Worm (Caenorhabditis elegans) whole organism, young adult: Measurements from ENCODE around the gene F38H4.6.

Experiments used
- B0019.2 ChIP-seq: fragments of 200-800 bp; sonication (Bioruptor generic); conservative IDR thresholded peaks from 2 replicates; pipeline ENCODE4 v1.3.6; 2022; ENCODE audit warnings: missing genetic modification reagents, missing genetic modification characterization, missing compliant biosample characterization
- B0035.1 ChIP-seq: sonication (generic microtip); optimal IDR thresholded peaks from 2 replicates; lab custom pipeline; 2016; ENCODE audit warnings: missing genetic modification characterization, mild to moderate bottlenecking, missing compliant biosample characterization, missing genotype, missing genetic modification reagents
- D2030.7 ChIP-seq: fragments of 200-800 bp; sonication (Bioruptor generic); IDR thresholded peaks from 2 replicates; pipeline ENCODE4 v1.3.6; 2022; ENCODE audit warnings: missing genetic modification reagents, missing genetic modification characterization, missing compliant biosample characterization
- F23B12.7 ChIP-seq: sonication (generic microtip); optimal IDR thresholded peaks from 2 replicates; lab custom pipeline; 2017; ENCODE audit warnings: missing genetic modification characterization, mild to moderate bottlenecking, missing compliant biosample characterization, antibody characterized with exemption, moderate library complexity; ENCODE audit not compliant: insufficient read depth
- F39B2.1 ChIP-seq: fragments of 200-800 bp; sonication (Bioruptor generic); IDR thresholded peaks from 2 replicates; pipeline ENCODE4 v1.3.6; 2022; ENCODE audit warnings: missing genetic modification reagents, missing genetic modification characterization, missing compliant biosample characterization
- F49E8.2 ChIP-seq: sonication (generic microtip); optimal IDR thresholded peaks from 3 replicates; lab custom pipeline; 2017; ENCODE audit warnings: missing genetic modification characterization, mild to moderate bottlenecking, missing compliant biosample characterization, antibody characterized with exemption, moderate library complexity; ENCODE audit not compliant: insufficient read depth
- F52B5.7 ChIP-seq: sonication (generic microtip); optimal IDR thresholded peaks from 2 replicates; lab custom pipeline; 2016; ENCODE audit warnings: mild to moderate bottlenecking, missing genetic modification characterization, missing compliant biosample characterization
- K12H6.12 ChIP-seq: fragments of 200-800 bp; sonication (Bioruptor generic); optimal IDR thresholded peaks from 2 replicates; lab custom pipeline; 2018; ENCODE audit warnings: mild to moderate bottlenecking, missing genetic modification characterization, missing compliant biosample characterization
- T26A5.8 ChIP-seq: sonication (generic microtip); optimal IDR thresholded peaks from 2 replicates; lab custom pipeline; 2016; ENCODE audit warnings: missing genetic modification characterization, missing compliant biosample characterization
- Y67H2A.10 ChIP-seq: fragments of 200-800 bp; sonication (Bioruptor generic); conservative IDR thresholded peaks from 2 replicates; pipeline ENCODE4 v1.3.6; 2022; ENCODE audit warnings: missing genetic modification reagents, missing genetic modification characterization, missing compliant biosample characterization
- Y79H2A.3 ChIP-seq: fragments of 200-800 bp; sonication (Bioruptor generic); conservative IDR thresholded peaks from 2 replicates; pipeline ENCODE4 v1.3.6; 2022; ENCODE audit warnings: missing genetic modification reagents, missing genetic modification characterization, missing compliant biosample characterization
- Y95B8A.8 ChIP-seq: fragments of 200-800 bp; sonication (Bioruptor generic); IDR thresholded peaks from 2 replicates; pipeline ENCODE4 v1.3.6; 2022; ENCODE audit warnings: missing genetic modification reagents, missing genetic modification characterization, missing compliant biosample characterization
- ZK185.1 ChIP-seq: sonication (generic microtip); optimal IDR thresholded peaks from 2 replicates; lab custom pipeline; 2016; ENCODE audit warnings: mild to moderate bottlenecking, missing genetic modification characterization, missing compliant biosample characterization; ENCODE audit not compliant: poor library complexity, severe bottlenecking
- akir-1 ChIP-seq: fragments of 200-800 bp; sonication (Bioruptor generic); optimal IDR thresholded peaks from 2 replicates; lab custom pipeline; 2018; ENCODE audit warnings: mild to moderate bottlenecking, missing genetic modification characterization, moderate library complexity, missing compliant biosample characterization
- aptf-2 ChIP-seq: fragments of 200-800 bp; sonication (Bioruptor generic); conservative IDR thresholded peaks from 2 replicates; pipeline ENCODE4 v1.3.6; 2022; ENCODE audit warnings: missing genetic modification reagents, missing genetic modification characterization, missing compliant biosample characterization
- bed-1 ChIP-seq: fragments of 200-800 bp; sonication (Bioruptor generic); IDR thresholded peaks from 2 replicates; pipeline ENCODE4 v1.3.6; 2022; ENCODE audit warnings: missing genetic modification reagents, missing genetic modification characterization, missing compliant biosample characterization
- ccch-3 ChIP-seq: fragments of 200-800 bp; sonication (Bioruptor generic); optimal IDR thresholded peaks from 2 replicates; lab custom pipeline; 2018; ENCODE audit warnings: mild to moderate bottlenecking, missing genetic modification characterization, missing compliant biosample characterization
- ceh-27 ChIP-seq: fragments of 200-800 bp; sonication (Bioruptor generic); optimal IDR thresholded peaks from 2 replicates; lab custom pipeline; 2018; ENCODE audit warnings: mild to moderate bottlenecking, missing genetic modification characterization, moderate library complexity, missing compliant biosample characterization
- ceh-40 ChIP-seq: fragments of 200-800 bp; sonication (Bioruptor generic); IDR thresholded peaks from 2 replicates; pipeline ENCODE4 v1.3.6; 2022; ENCODE audit warnings: missing genetic modification characterization, missing compliant biosample characterization
- ceh-58 ChIP-seq: fragments of 200-800 bp; sonication (Bioruptor generic); IDR thresholded peaks from 2 replicates; pipeline ENCODE4 v1.3.6; 2022; ENCODE audit warnings: missing genetic modification characterization, missing compliant biosample characterization
- dpl-1 ChIP-seq: fragments of 150-350 bp; optimal IDR thresholded peaks from 2 replicates; lab custom pipeline; 2014; ENCODE audit warnings: missing biosample characterization, missing genetic modification reagents, missing genetic modification characterization
- efl-1 ChIP-seq: fragments of 150-350 bp; optimal IDR thresholded peaks from 2 replicates; lab custom pipeline; 2014; ENCODE audit warnings: missing biosample characterization, missing genetic modification reagents, missing genetic modification characterization
- fkh-3 ChIP-seq: sonication (generic microtip); optimal IDR thresholded peaks from 2 replicates; lab custom pipeline; 2016; ENCODE audit warnings: mild to moderate bottlenecking, missing genetic modification characterization, missing compliant biosample characterization
- him-1 ChIP-seq: sonication (generic microtip); optimal IDR thresholded peaks from 2 replicates; lab custom pipeline; 2016; ENCODE audit warnings: missing genotype, missing genetic modification reagents, missing genetic modification characterization, missing compliant biosample characterization
- hlh-26 ChIP-seq: fragments of 200-800 bp; sonication (Bioruptor generic); conservative IDR thresholded peaks from 2 replicates; pipeline ENCODE4 v1.3.6; 2022; ENCODE audit warnings: missing genetic modification reagents, missing genetic modification characterization, missing compliant biosample characterization
- hmg-1.2 ChIP-seq: fragments of 200-800 bp; sonication (Bioruptor generic); IDR thresholded peaks from 2 replicates; pipeline ENCODE4 v1.3.6; 2022; ENCODE audit warnings: missing genetic modification reagents, missing genetic modification characterization, missing compliant biosample characterization
- hmg-20 ChIP-seq: fragments of 200-800 bp; sonication (Bioruptor generic); IDR thresholded peaks from 2 replicates; pipeline ENCODE4 v1.3.6; 2022; ENCODE audit warnings: missing genetic modification reagents, missing genetic modification characterization, missing compliant biosample characterization
- lag-1 ChIP-seq: fragments of 200-800 bp; sonication (Bioruptor generic); IDR thresholded peaks from 2 replicates; pipeline ENCODE4 v1.3.6; 2022; ENCODE audit warnings: missing genetic modification reagents, missing genetic modification characterization, missing compliant biosample characterization
- let-526 ChIP-seq: fragments of 200-800 bp; sonication (Bioruptor generic); IDR thresholded peaks from 2 replicates; pipeline ENCODE4 v1.3.6; 2022; ENCODE audit warnings: missing genetic modification reagents, missing genetic modification characterization, missing compliant biosample characterization
- lin-40 ChIP-seq: sonication (generic microtip); optimal IDR thresholded peaks from 2 replicates; lab custom pipeline; 2016; ENCODE audit warnings: missing genetic modification characterization, mild to moderate bottlenecking, missing compliant biosample characterization, missing genotype, missing genetic modification reagents
- mes-4 ChIP-seq: sonication (generic microtip); optimal IDR thresholded peaks from 2 replicates; lab custom pipeline; 2016; ENCODE audit warnings: missing genotype, missing genetic modification characterization, missing compliant biosample characterization
- mxl-1 ChIP-seq: sonication (generic microtip); optimal IDR thresholded peaks from 2 replicates; lab custom pipeline; 2016; ENCODE audit warnings: missing genetic modification characterization, missing compliant biosample characterization
- nfya-1 ChIP-seq: sonication (generic microtip); optimal IDR thresholded peaks from 2 replicates; lab custom pipeline; 2017; ENCODE audit warnings: antibody characterized with exemption, missing compliant biosample characterization, missing genetic modification characterization, borderline replicate concordance; ENCODE audit not compliant: insufficient read depth
- nhr-120 ChIP-seq: fragments of 200-800 bp; sonication (Bioruptor generic); IDR thresholded peaks from 2 replicates; pipeline ENCODE4 v1.3.6; 2022; ENCODE audit warnings: missing genetic modification characterization, missing compliant biosample characterization
- nhr-179 ChIP-seq: sonication (generic microtip); optimal IDR thresholded peaks from 2 replicates; lab custom pipeline; 2016; ENCODE audit warnings: mild to moderate bottlenecking, missing genetic modification characterization, missing compliant biosample characterization
- nhr-90 ChIP-seq: sonication (generic microtip); optimal IDR thresholded peaks from 2 replicates; lab custom pipeline; 2016; ENCODE audit warnings: missing genotype, mild to moderate bottlenecking, missing genetic modification characterization, missing compliant biosample characterization
- pbrm-1 ChIP-seq: fragments of 200-800 bp; sonication (Bioruptor generic); IDR thresholded peaks from 2 replicates; pipeline ENCODE4 v1.3.6; 2022; ENCODE audit warnings: missing genetic modification reagents, missing genetic modification characterization, missing compliant biosample characterization
- rpc-1 ChIP-seq, 2 experiments: fragments of 150-350 bp in 1 of 2; sonication (generic microtip) in 1 of 2; optimal IDR thresholded peaks; 2 replicates each; lab custom pipeline; 2014 to 2018; ENCODE audit warnings: missing biosample characterization in 1 of 2, missing genetic modification characterization in 1 of 2, missing genetic modification reagents in 1 of 2, missing genotype in 1 of 2
- sea-2 ChIP-seq: fragments of 200-800 bp; sonication (Bioruptor generic); IDR thresholded peaks from 2 replicates; pipeline ENCODE4 v1.3.6; 2022; ENCODE audit warnings: missing genetic modification characterization, missing compliant biosample characterization
- snpc-1.3 ChIP-seq: sonication (generic microtip); optimal IDR thresholded peaks from 2 replicates; lab custom pipeline; 2017; ENCODE audit warnings: missing genetic modification characterization, mild to moderate bottlenecking, missing compliant biosample characterization, antibody characterized with exemption, moderate library complexity, missing genotype, missing genetic modification reagents; ENCODE audit not compliant: insufficient read depth
- somi-1 ChIP-seq: fragments of 200-800 bp; sonication (Bioruptor generic); optimal IDR thresholded peaks from 2 replicates; lab custom pipeline; 2018; ENCODE audit warnings: mild to moderate bottlenecking, missing genetic modification characterization, missing compliant biosample characterization
- sptf-2 ChIP-seq: fragments of 200-800 bp; sonication (Bioruptor generic); optimal IDR thresholded peaks from 2 replicates; lab custom pipeline; 2018; ENCODE audit warnings: mild to moderate bottlenecking, missing genetic modification characterization, missing compliant biosample characterization
- tbp1 ChIP-seq: fragments of 200-800 bp; sonication (Bioruptor generic); optimal IDR thresholded peaks from 2 replicates; lab custom pipeline; 2018; ENCODE audit warnings: mild to moderate bottlenecking, missing genetic modification characterization, missing compliant biosample characterization
- tlf-1 ChIP-seq: fragments of 200-800 bp; sonication (Bioruptor generic); optimal IDR thresholded peaks from 2 replicates; lab custom pipeline; 2018; ENCODE audit warnings: mild to moderate bottlenecking, missing genetic modification characterization, missing compliant biosample characterization
- ztf-22 ChIP-seq: fragments of 200-800 bp; sonication (Bioruptor generic); optimal IDR thresholded peaks from 2 replicates; lab custom pipeline; 2018; ENCODE audit warnings: mild to moderate bottlenecking, missing genetic modification characterization, moderate library complexity, missing compliant biosample characterization

The F38H4.6 gene

ce11 chrIV:11822454-11822853 lies 25.2 kb downstream of the F38H4.6 start (continued):
- TF ChIP-seq mes-4 (tag; lab: Kevin White, UChicago) (no peak), ceh-27 (no peak), nhr-179 (tag; lab: Kevin White, UChicago) (no peak), ceh-58 (GFP tag; lab: Robert Waterston, UW) (no peak), tlf-1 (GFP tag; lab: Kevin White, UChicago) (peak; percentile 65), Y79H2A.3 (GFP tag; lab: Robert Waterston, UW) (no peak), K12H6.12 (tag; lab: Kevin White, UChicago) (no peak), tbp1 (GFP tag; lab: Kevin White, UChicago) (no peak), snpc-1.3 (tag; lab: Kevin White, UChicago) (peak; percentile 26), mxl-1 (tag; lab: Kevin White, UChicago) (no peak), rpc-1 (optimal IDR thresholded peaks at IDR 0.05; lab: Kevin White, UChicago) (no peak), rpc-1 (tag; optimal IDR thresholded peaks at IDR 0.05; lab: Kevin White, UChicago) (no peak), nfya-1 (tag; lab: Kevin White, UChicago) (no peak), lag-1 (GFP tag; lab: Robert Waterston, UW) (no peak), aptf-2 (GFP tag; lab: Robert Waterston, UW) (no peak), nhr-120 (no peak), ZK185.1 (tag; lab: Kevin White, UChicago) (no peak), F23B12.7 (tag; lab: Kevin White, UChicago) (peak; percentile 61), sptf-2 (GFP tag; lab: Kevin White, UChicago) (no peak), hlh-26 (GFP tag; lab: Robert Waterston, UW) (no peak), fkh-3 (no peak), T26A5.8 (no peak), bed-1 (no peak), efl-1 (GFP tag; lab: Kevin White, UChicago) (peak; percentile 96), let-526 (GFP tag; lab: Robert Waterston, UW) (no peak), F52B5.7 (no peak), lin-40 (no peak), somi-1 (GFP tag; lab: Kevin White, UChicago) (no peak), pbrm-1 (GFP tag; lab: Robert Waterston, UW) (peak; percentile 56; the same call in 1 of the 2 replicates), hmg-1.2 (GFP tag; lab: Robert Waterston, UW) (peak; percentile 51), ceh-40 (GFP tag; lab: Robert Waterston, UW) (no peak), sea-2 (no peak), nhr-90 (tag; lab: Kevin White, UChicago) (no peak), hmg-20 (GFP tag; lab: Robert Waterston, UW) (no peak)

DNA sequence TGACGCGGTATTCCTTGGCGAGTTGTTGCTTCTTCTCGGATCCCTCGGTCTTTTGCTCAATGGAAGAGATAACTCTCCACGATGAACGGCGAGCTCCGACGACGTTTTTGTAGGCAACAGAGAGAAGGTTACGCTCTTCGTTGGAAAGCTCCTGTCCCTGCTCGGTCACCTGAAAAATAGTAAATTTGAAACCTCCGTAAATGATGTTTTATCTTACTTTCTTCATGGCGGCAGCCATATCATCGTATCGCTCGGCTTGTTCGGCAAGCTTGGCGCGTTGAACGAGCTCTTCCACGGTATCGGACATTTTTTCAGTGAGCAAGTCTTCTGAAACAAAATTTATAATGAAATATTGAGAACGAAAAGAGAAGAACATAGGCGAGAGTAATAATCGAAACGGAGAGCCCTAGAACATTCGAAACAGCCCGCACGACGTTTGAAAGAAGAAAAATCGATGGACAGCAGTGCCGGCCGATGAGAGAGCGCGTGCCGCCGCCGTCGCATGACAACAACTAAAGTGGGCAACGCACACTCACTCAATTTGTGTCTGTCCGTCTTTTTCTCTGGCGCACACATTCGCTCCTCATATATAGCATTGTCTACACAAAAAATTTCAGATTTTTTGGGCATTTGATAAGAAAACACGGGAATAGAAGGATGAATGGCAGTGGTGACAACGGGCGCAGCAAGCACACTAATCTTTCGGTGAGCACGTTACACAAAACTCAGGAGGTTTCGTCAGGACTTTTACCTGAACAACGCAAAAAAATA lies 25.9 kb downstream of the F38H4.6 start, which contains the start of the genes par-5 and M117.3:
Gene par-5 (minus strand): TSS at position 334 of the 771 bp plus-strand sequence.
Gene M117.3 (plus strand): TSS at position 616 of the 771 bp plus-strand sequence.
- TF ChIP-seq snpc-1.3 (tag; lab: Kevin White, UChicago), result no peak
- TF ChIP-seq D2030.7 (GFP tag; lab: Robert Waterston, UW), result peak; percentile 11; the same call in 1 of the 2 replicates
- TF ChIP-seq nhr-120, result no peak
- no peak for TF ChIP-seq F39B2.1
- TF ChIP-seq him-1 (tag; lab: Kevin White, UChicago), result no peak
- TF ChIP-seq hlh-26 (GFP tag; lab: Robert Waterston, UW), result no peak
- TF ChIP-seq nhr-90 (tag; lab: Kevin White, UChicago), result peak; percentile 27
- TF ChIP-seq F49E8.2 (tag; lab: Kevin White, UChicago), result no peak
- no peak for TF ChIP-seq ccch-3 (GFP tag; lab: Kevin White, UChicago)
- TF ChIP-seq ztf-22 (GFP tag; lab: Kevin White, UChicago), result peak; percentile 16
- TF ChIP-seq akir-1 (GFP tag; lab: Kevin White, UChicago), result no peak
- TF ChIP-seq nfya-1 (tag; lab: Kevin White, UChicago), result no peak
- no peak; the same call in 1 of the 2 replicates for TF ChIP-seq Y67H2A.10 (GFP tag; lab: Robert Waterston, UW)
- peak; percentile 52 for TF ChIP-seq somi-1 (GFP tag; lab: Kevin White, UChicago)
- no peak for TF ChIP-seq bed-1
- TF ChIP-seq B0019.2 (GFP tag; lab: Robert Waterston, UW), result peak; percentile 40; the same call in 1 of the 2 replicates
- TF ChIP-seq sea-2, result 0 out of 2 replicates have a peak, but pooled peaks have one; percentile 26
- peak; percentile 55; the same call in 1 of the 2 replicates for TF ChIP-seq Y95B8A.8 (GFP tag; lab: Robert Waterston, UW)
- TF ChIP-seq B0035.1 (tag; lab: Kevin White, UChicago), result no peak
- no peak for TF ChIP-seq let-526 (GFP tag; lab: Robert Waterston, UW)
- no peak for TF ChIP-seq dpl-1
